Fruit fly (Drosophila melanogaster) whole organism, adult: Measurements from ENCODE around the gene Osi12.

Experiments used
- CG11617 ChIP-seq: fragments of 200-800 bp; sonication (Bioruptor generic); optimal IDR thresholded peaks from 2 replicates; lab custom pipeline; 2017; ENCODE audit warnings: mild to moderate bottlenecking, missing biosample characterization, missing genetic modification reagents, missing genetic modification characterization
- CG12768 ChIP-seq: fragments of 200-800 bp; sonication (Bioruptor generic); optimal IDR thresholded peaks from 2 replicates; lab custom pipeline; 2017; ENCODE audit warnings: missing biosample characterization, missing genetic modification characterization, mild to moderate bottlenecking, moderate library complexity, missing genetic modification reagents
- CG14711 ChIP-seq: fragments of 200-800 bp; sonication (Bioruptor generic); optimal IDR thresholded peaks from 2 replicates; lab custom pipeline; 2018; ENCODE audit warnings: missing biosample characterization, mild to moderate bottlenecking, missing genetic modification characterization, moderate library complexity
- CG1620 ChIP-seq: fragments of 200-800 bp; sonication (Bioruptor generic); optimal IDR thresholded peaks from 2 replicates; lab custom pipeline; 2016; ENCODE audit warnings: missing biosample characterization, missing genetic modification characterization
- CG33017 ChIP-seq: fragments of 200-800 bp; sonication (Bioruptor generic); optimal IDR thresholded peaks from 2 replicates; lab custom pipeline; 2018; ENCODE audit warnings: missing biosample characterization, mild to moderate bottlenecking, missing genetic modification characterization, moderate library complexity
- Crg-1 ChIP-seq: fragments of 200-800 bp; sonication (Bioruptor generic); optimal IDR thresholded peaks from 2 replicates; lab custom pipeline; 2016; ENCODE audit warnings: missing biosample characterization, missing genetic modification characterization
- Hr96 ChIP-seq: fragments of 200-800 bp; sonication (Bioruptor generic); optimal IDR thresholded peaks from 2 replicates; lab custom pipeline; 2016; ENCODE audit warnings: missing biosample characterization, missing genetic modification characterization
- Mnt ChIP-seq: fragments of 200-800 bp; sonication (Bioruptor generic); optimal IDR thresholded peaks from 2 replicates; lab custom pipeline; 2016; ENCODE audit warnings: missing biosample characterization, mild to moderate bottlenecking, missing genetic modification characterization
- cic ChIP-seq: fragments of 200-800 bp; sonication (Bioruptor generic); optimal IDR thresholded peaks from 2 replicates; lab custom pipeline; 2017; ENCODE audit warnings: missing biosample characterization, mild to moderate bottlenecking, missing genetic modification characterization, moderate library complexity
- kay ChIP-seq: fragments of 200-800 bp; sonication (Bioruptor generic); peaks from one replicate; lab custom pipeline; 2016; ENCODE audit warnings: missing biosample characterization, missing genetic modification characterization, borderline replicate concordance
- ovo ChIP-seq: fragments of 200-800 bp; sonication (Bioruptor generic); optimal IDR thresholded peaks from 2 replicates; lab custom pipeline; 2016; ENCODE audit warnings: missing biosample characterization, missing genetic modification characterization
- pad ChIP-seq: fragments of 200-800 bp; sonication (Bioruptor generic); optimal IDR thresholded peaks from 3 replicates; lab custom pipeline; 2017; ENCODE audit warnings: missing biosample characterization, missing genetic modification characterization, mild to moderate bottlenecking, moderate library complexity, missing genetic modification reagents
- tj ChIP-seq: fragments of 200-800 bp; sonication (Bioruptor generic); optimal IDR thresholded peaks from 3 replicates; lab custom pipeline; 2017; ENCODE audit warnings: missing biosample characterization, mild to moderate bottlenecking, missing genetic modification characterization, moderate library complexity

- no peak for TF ChIP-seq CG33017 (tag; lab: Kevin White, UChicago)
- no peak for TF ChIP-seq kay
- TF ChIP-seq Mnt (GFP tag; lab: Kevin White, UChicago), result no peak
- no peak for TF ChIP-seq CG11617 (GFP tag; lab: Kevin White, UChicago)
- TF ChIP-seq CG1620 (GFP tag; lab: Kevin White, UChicago), result no peak
- TF ChIP-seq ovo (GFP tag; lab: Kevin White, UChicago), result no peak
- no peak for TF ChIP-seq Hr96
- TF ChIP-seq pad (GFP tag; lab: Kevin White, UChicago), result no peak
- TF ChIP-seq cic (GFP tag; lab: Kevin White, UChicago), result no peak
- no peak for TF ChIP-seq CG12768
- TF ChIP-seq tj, result no peak
- TF ChIP-seq CG14711, result no peak
- TF ChIP-seq Crg-1 (GFP tag; lab: Kevin White, UChicago), result no peak
Measured at dm6 chr3R:6230298-6230697, 48.0 kb upstream of the Osi12 start.
